Worm (Caenorhabditis elegans): Measurements from ENCODE around the gene npr-41.

DNA sequence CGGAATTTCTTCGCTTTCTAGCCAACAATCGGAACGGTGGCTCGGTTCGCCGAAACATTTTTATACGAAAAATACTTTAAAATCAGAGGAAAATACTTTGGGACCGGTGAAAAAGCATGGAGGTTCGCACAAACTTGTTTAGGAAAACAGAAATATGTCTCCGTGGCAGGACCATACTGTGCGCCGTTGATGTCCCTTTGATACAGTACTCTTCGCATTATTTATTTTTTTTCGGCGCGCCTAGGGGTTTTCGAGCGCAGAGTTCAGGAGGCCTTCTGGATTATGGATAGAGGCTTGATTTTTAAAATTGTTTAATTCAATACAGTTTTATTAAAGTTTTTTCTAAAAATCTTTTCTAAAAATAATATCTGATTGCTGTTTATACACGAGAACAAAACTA lies 34.2 kb downstream of the npr-41 start, which contains the start of gene F54D5.9:
- TF ChIP-seq unc-62 (GFP tag; optimal IDR thresholded peaks at IDR 0.05) (no peak), elt-1 (tag; optimal IDR thresholded peaks at IDR 0.05) (no peak), ceh-16 (tag; optimal IDR thresholded peaks at IDR 0.05) (no peak), elt-3 (tag; optimal IDR thresholded peaks at IDR 0.05) (no peak), lin-39 (tag; optimal IDR thresholded peaks at IDR 0.05) (no peak), nhr-77 (tag; optimal IDR thresholded peaks at IDR 0.05) (no peak), skn-1 (tag; optimal IDR thresholded peaks at IDR 0.05) (no peak), ztf-4 (tag; optimal IDR thresholded peaks at IDR 0.05) (no peak), nhr-11 (tag; optimal IDR thresholded peaks at IDR 0.05) (no peak), nhr-10 (tag; optimal IDR thresholded peaks at IDR 0.05) (no peak), nhr-237 (tag; optimal IDR thresholded peaks at IDR 0.05) (no peak), nhr-6 (tag; optimal IDR thresholded peaks at IDR 0.05) (no peak)

All from whole organism, L2 larva.